Worm (Caenorhabditis elegans) whole organism, L4 larva: ENCODE measurements around the gene rabr-4.

ENCODE experiments used
- F44E2.7 ChIP-seq: fragments of 200-800 bp; sonication (Bioruptor generic); IDR thresholded peaks from 2 replicates; pipeline ENCODE4 v2.1.2; 2022; ENCODE audit warnings: missing genetic modification characterization, missing compliant biosample characterization
- ZK337.2 ChIP-seq: fragments of 200-800 bp; sonication (Bioruptor generic); IDR thresholded peaks from 2 replicates; pipeline ENCODE4 v1.3.6; 2022; ENCODE audit warnings: missing genetic modification reagents, missing genetic modification characterization, missing compliant biosample characterization
- ama-1 ChIP-seq: fragments of 150-350 bp; optimal IDR thresholded peaks from 2 replicates; lab custom pipeline; 2014; ENCODE audit warnings: inconsistent platforms, mixed read lengths
- arid-1 ChIP-seq: fragments of 200-800 bp; sonication (Bioruptor generic); conservative IDR thresholded peaks from 2 replicates; pipeline ENCODE4 v1.3.6; 2022; ENCODE audit warnings: missing genetic modification reagents, missing genetic modification characterization, missing compliant biosample characterization
- attf-4 ChIP-seq: sonication (generic microtip); optimal IDR thresholded peaks from 3 replicates; lab custom pipeline; 2017; ENCODE audit warnings: missing biosample characterization, missing genetic modification characterization
- ceh-20 ChIP-seq: fragments of 200-800 bp; sonication (Bioruptor generic); IDR thresholded peaks from 2 replicates; pipeline ENCODE4 v1.3.6; 2022; ENCODE audit warnings: missing genetic modification reagents, missing genetic modification characterization, missing compliant biosample characterization
- ceh-28 ChIP-seq: fragments of 150-350 bp; optimal IDR thresholded peaks from 2 replicates; lab custom pipeline; 2014; ENCODE audit warnings: missing biosample characterization, missing genetic modification reagents, missing genetic modification characterization
- ceh-32 ChIP-seq: sonication (generic microtip); optimal IDR thresholded peaks from 2 replicates; lab custom pipeline; 2016; ENCODE audit warnings: mild to moderate bottlenecking, missing genetic modification characterization, missing compliant biosample characterization; ENCODE audit not compliant: poor library complexity
- ceh-44 ChIP-seq: fragments of 200-800 bp; sonication (Bioruptor generic); IDR thresholded peaks from 2 replicates; pipeline ENCODE4 v1.3.6; 2022; ENCODE audit warnings: missing genetic modification reagents, missing genetic modification characterization, missing compliant biosample characterization
- ceh-62 ChIP-seq: sonication (generic microtip); optimal IDR thresholded peaks from 2 replicates; lab custom pipeline; 2017; ENCODE audit warnings: missing biosample characterization, missing genetic modification characterization
- cey-2 ChIP-seq: sonication (generic microtip); optimal IDR thresholded peaks from 3 replicates; lab custom pipeline; 2017; ENCODE audit warnings: missing genetic modification characterization, mild to moderate bottlenecking, missing compliant biosample characterization, antibody characterized with exemption, borderline replicate concordance; ENCODE audit not compliant: insufficient read depth
- ctbp-1 ChIP-seq: fragments of 200-800 bp; sonication (Bioruptor generic); IDR thresholded peaks from 2 replicates; pipeline ENCODE4 v1.3.6; 2022; ENCODE audit warnings: missing genetic modification reagents, missing genetic modification characterization, missing compliant biosample characterization
- daf-12 ChIP-seq: fragments of 150-350 bp; optimal IDR thresholded peaks from 2 replicates; lab custom pipeline; 2014; ENCODE audit warnings: missing biosample characterization, missing genetic modification reagents, missing genetic modification characterization
- daf-19 ChIP-seq: fragments of 200-800 bp; sonication (Bioruptor generic); conservative IDR thresholded peaks from 2 replicates; pipeline ENCODE4 v1.3.6; 2022; ENCODE audit warnings: missing genetic modification characterization, missing compliant biosample characterization
- dmd-6 ChIP-seq: fragments of 200-800 bp; sonication (Bioruptor generic); IDR thresholded peaks from 2 replicates; pipeline ENCODE4 v1.3.6; 2022; ENCODE audit warnings: missing genetic modification reagents, missing genetic modification characterization, missing compliant biosample characterization
- duxl-1 ChIP-seq: sonication (generic microtip); optimal IDR thresholded peaks from 2 replicates; lab custom pipeline; 2016; ENCODE audit warnings: mild to moderate bottlenecking, missing genetic modification characterization, moderate library complexity, missing compliant biosample characterization; ENCODE audit not compliant: poor library complexity
- egl-27 ChIP-seq: sonication (generic microtip); optimal IDR thresholded peaks from 3 replicates; lab custom pipeline; 2017; ENCODE audit warnings: missing biosample characterization, missing genetic modification reagents, missing genetic modification characterization
- egl-43 ChIP-seq: fragments of 200-800 bp; sonication (Bioruptor generic); IDR thresholded peaks from 2 replicates; pipeline ENCODE4 v1.3.6; 2022; ENCODE audit warnings: missing genetic modification reagents, missing genetic modification characterization, missing compliant biosample characterization
- fkh-10 ChIP-seq: fragments of 150-350 bp; optimal IDR thresholded peaks from 2 replicates; lab custom pipeline; 2014; ENCODE audit warnings: missing biosample characterization, missing genetic modification reagents, missing genetic modification characterization
- hlh-11 ChIP-seq: fragments of 200-800 bp; sonication (Bioruptor generic); optimal IDR thresholded peaks from 2 replicates; lab custom pipeline; 2018; ENCODE audit warnings: mild to moderate bottlenecking, missing genetic modification characterization, missing compliant biosample characterization
- hmg-1.1 ChIP-seq: fragments of 200-800 bp; sonication (Bioruptor generic); IDR thresholded peaks from 2 replicates; pipeline ENCODE4 v1.3.6; 2022; ENCODE audit warnings: missing genetic modification reagents, missing genetic modification characterization, missing compliant biosample characterization
- jun-1 ChIP-seq: fragments of 150-350 bp; optimal IDR thresholded peaks from 2 replicates; lab custom pipeline; 2014; ENCODE audit warnings: missing biosample characterization, missing genetic modification reagents, missing genetic modification characterization
- lim-7 ChIP-seq: fragments of 200-800 bp; sonication (Bioruptor generic); IDR thresholded peaks from 2 replicates; pipeline ENCODE4 v1.3.6; 2022; ENCODE audit warnings: missing genetic modification characterization, missing compliant biosample characterization
- lin-1 ChIP-seq: fragments of 200-800 bp; sonication (Bioruptor generic); IDR thresholded peaks from 2 replicates; pipeline ENCODE4 v1.3.6; 2022; ENCODE audit warnings: missing genetic modification reagents, missing genetic modification characterization, missing compliant biosample characterization
- lin-15B ChIP-seq: fragments of 150-350 bp; sonication (generic microtip); optimal IDR thresholded peaks from 3 replicates; lab custom pipeline; 2014; ENCODE audit warnings: missing biosample characterization, missing genetic modification characterization
- lin-29 ChIP-seq: fragments of 200-800 bp; sonication (Bioruptor generic); IDR thresholded peaks from 2 replicates; pipeline ENCODE4 v1.3.6; 2022; ENCODE audit warnings: missing genetic modification reagents, missing genetic modification characterization, missing compliant biosample characterization
- madf-5 ChIP-seq, 2 experiments: fragments of 200-800 bp; sonication (Bioruptor generic); IDR thresholded peaks; 2 replicates each; pipeline ENCODE4 v1.3.6; 2022; ENCODE audit warnings: missing compliant biosample characterization in 2 of 2, missing genetic modification characterization in 2 of 2
- madf-9 ChIP-seq: fragments of 200-800 bp; sonication (Bioruptor generic); conservative IDR thresholded peaks from 2 replicates; pipeline ENCODE4 v1.3.6; 2022; ENCODE audit warnings: missing genetic modification reagents, missing genetic modification characterization, missing compliant biosample characterization
- mdl-1 ChIP-seq, 2 experiments: fragments of 150-350 bp in 1 of 2; sonication (generic microtip) in 1 of 2; optimal IDR thresholded peaks; 2 replicates each; lab custom pipeline; 2014 to 2017; ENCODE audit warnings: missing biosample characterization in 2 of 2, missing genetic modification characterization in 2 of 2
- nhr-10 ChIP-seq: fragments of 150-350 bp; optimal IDR thresholded peaks from 2 replicates; lab custom pipeline; 2014; ENCODE audit warnings: missing biosample characterization, missing genetic modification characterization
- nhr-11 ChIP-seq: fragments of 150-350 bp; optimal IDR thresholded peaks from 2 replicates; lab custom pipeline; 2014; ENCODE audit warnings: missing biosample characterization, missing genetic modification characterization
- nhr-111 ChIP-seq: fragments of 200-800 bp; sonication (Bioruptor generic); optimal IDR thresholded peaks from 2 replicates; lab custom pipeline; 2018; ENCODE audit warnings: mild to moderate bottlenecking, missing genetic modification characterization, missing compliant biosample characterization
- nhr-25 ChIP-seq: sonication (generic microtip); optimal IDR thresholded peaks from 2 replicates; lab custom pipeline; 2017; ENCODE audit warnings: missing genetic modification characterization, mild to moderate bottlenecking, missing compliant biosample characterization, antibody characterized with exemption, moderate library complexity, borderline replicate concordance; ENCODE audit not compliant: insufficient read depth
- nhr-28 ChIP-seq: fragments of 150-350 bp; optimal IDR thresholded peaks from 2 replicates; lab custom pipeline; 2014; ENCODE audit warnings: missing biosample characterization, missing genetic modification characterization
- nhr-77 ChIP-seq: fragments of 150-350 bp; optimal IDR thresholded peaks from 2 replicates; lab custom pipeline; 2014; ENCODE audit warnings: missing biosample characterization, missing genetic modification characterization
- pha-4 ChIP-seq, 2 experiments: fragments of 150-350 bp in 1 of 2; fragments of 200-800 bp in 1 of 2; sonication (Bioruptor generic) in 1 of 2; IDR thresholded peaks in 1 of 2; optimal IDR thresholded peaks in 1 of 2; 2 replicates each; pipeline versions ENCODE4 v1.3.6 to Lab custom; 2014 to 2022; ENCODE audit warnings: missing genetic modification characterization in 2 of 2, missing genetic modification reagents in 2 of 2, missing biosample characterization in 1 of 2, missing compliant biosample characterization in 1 of 2
- pqm-1 ChIP-seq: sonication (generic microtip); optimal IDR thresholded peaks from 2 replicates; lab custom pipeline; 2017; ENCODE audit warnings: missing biosample characterization, missing genetic modification characterization
- rbr-2 ChIP-seq: sonication (generic microtip); optimal IDR thresholded peaks from 2 replicates; lab custom pipeline; 2016; ENCODE audit warnings: missing genotype, missing genetic modification characterization, missing compliant biosample characterization
- saeg-2 ChIP-seq: fragments of 200-800 bp; sonication (Bioruptor generic); IDR thresholded peaks from 2 replicates; pipeline ENCODE4 v1.3.6; 2022; ENCODE audit warnings: missing genetic modification reagents, missing genetic modification characterization, missing compliant biosample characterization
- sdz-12 ChIP-seq: fragments of 200-800 bp; sonication (Bioruptor generic); optimal IDR thresholded peaks from 2 replicates; lab custom pipeline; 2018; ENCODE audit warnings: mild to moderate bottlenecking, missing genetic modification characterization, missing compliant biosample characterization
- set-16 ChIP-seq: fragments of 200-800 bp; sonication (Bioruptor generic); IDR thresholded peaks from 2 replicates; pipeline ENCODE4 v1.3.6; 2022; ENCODE audit warnings: missing genetic modification reagents, missing genetic modification characterization, missing compliant biosample characterization
- spr-1 ChIP-seq: sonication (generic microtip); optimal IDR thresholded peaks from 2 replicates; lab custom pipeline; 2016; ENCODE audit warnings: mild to moderate bottlenecking, missing genetic modification characterization, missing compliant biosample characterization
- unc-39 ChIP-seq: sonication (generic microtip); optimal IDR thresholded peaks from 2 replicates; lab custom pipeline; 2017; ENCODE audit warnings: missing biosample characterization, missing genetic modification characterization
- unc-62 ChIP-seq, 3 experiments: fragments of 150-350 bp in 1 of 3; sonication (generic microtip); optimal IDR thresholded peaks in 2 of 3; peaks in 1 of 3; 1 replicate in 1 of 3; 2 replicates in 2 of 3; lab custom pipeline; 2014 to 2017; ENCODE audit warnings: missing biosample characterization in 3 of 3, missing genetic modification characterization in 3 of 3, missing genetic modification reagents in 3 of 3, missing genotype in 1 of 3
- vab-7 ChIP-seq: fragments of 200-800 bp; sonication (Bioruptor generic); IDR thresholded peaks from 2 replicates; pipeline ENCODE4 v1.3.6; 2022; ENCODE audit warnings: missing genetic modification reagents, missing genetic modification characterization, missing compliant biosample characterization
- zag-1 ChIP-seq: fragments of 150-350 bp; optimal IDR thresholded peaks from 2 replicates; lab custom pipeline; 2014; ENCODE audit warnings: missing biosample characterization, missing genetic modification characterization
- zip-2 ChIP-seq: fragments of 150-350 bp; optimal IDR thresholded peaks from 2 replicates; lab custom pipeline; 2014; ENCODE audit warnings: missing biosample characterization, missing genetic modification characterization
- ztf-7 ChIP-seq: fragments of 150-350 bp; optimal IDR thresholded peaks from 2 replicates; lab custom pipeline; 2014; ENCODE audit warnings: missing biosample characterization, missing genetic modification characterization

The rabr-4 gene

ce11 chrV:16158391-16158790, 36.3 kb upstream of the rabr-4 start, which contains the start of gene str-99:
Gene str-99 (minus strand): TSS chrV:16158491.
- TF ChIP-seq nhr-11 (no peak), unc-62 (GFP tag; optimal IDR thresholded peaks at IDR 0.05 in 1 of 2; lab: Kevin White, UChicago) (peak in 1 of 2 experiments; percentile 39), unc-62 (tag; optimal IDR thresholded peaks at IDR 0.05; lab: Kevin White, UChicago) (no peak), madf-9 (no peak), zag-1 (tag; lab: Kevin White, UChicago) (no peak), ceh-32 (tag; lab: Kevin White, UChicago) (no peak), lin-15B (tag; lab: Kevin White, UChicago) (no peak), rbr-2 (no peak)

ce11 chrV:16159594-16159993, 35.1 kb upstream of the rabr-4 start, which contains the start of gene F10A3.17:
Gene F10A3.17 (minus strand): TSS chrV:16159694.
- no peak for TF ChIP-seq jun-1 (tag; lab: Kevin White, UChicago)
- TF ChIP-seq vab-7 (GFP tag; lab: Robert Waterston, UW), result no peak
- no peak for TF ChIP-seq daf-12 (tag; lab: Kevin White, UChicago)
- no peak for TF ChIP-seq hlh-11 (tag; lab: Kevin White, UChicago)
- TF ChIP-seq set-16 (GFP tag; lab: Robert Waterston, UW), result no peak
- no peak for TF ChIP-seq rbr-2
- no peak for TF ChIP-seq egl-43 (GFP tag; lab: Robert Waterston, UW)
- TF ChIP-seq ceh-44 (GFP tag; lab: Robert Waterston, UW), result no peak
- no peak for TF ChIP-seq nhr-11
- no peak for TF ChIP-seq nhr-10 (tag; lab: Kevin White, UChicago)
- no peak for TF ChIP-seq unc-62 (GFP tag; optimal IDR thresholded peaks at IDR 0.05 in 1 of 2; lab: Kevin White, UChicago)
- TF ChIP-seq unc-62 (tag; optimal IDR thresholded peaks at IDR 0.05; lab: Kevin White, UChicago), result no peak
- TF ChIP-seq lim-7 (GFP tag; lab: Robert Waterston, UW), result no peak
- no peak for TF ChIP-seq nhr-25 (tag; lab: Kevin White, UChicago)
- TF ChIP-seq pha-4 (GFP tag; IDR thresholded peaks at IDR 0.05; lab: Robert Waterston, UW), result no peak
- no peak for TF ChIP-seq pha-4 (tag; optimal IDR thresholded peaks at IDR 0.05; lab: Kevin White, UChicago)
- TF ChIP-seq duxl-1, result no peak
- no peak for TF ChIP-seq sdz-12
- TF ChIP-seq madf-5 (GFP tag; IDR thresholded peaks at IDR 0.05; lab: Robert Waterston, UW), result no peak
- TF ChIP-seq lin-29 (GFP tag; lab: Robert Waterston, UW), result no peak
- no peak for TF ChIP-seq egl-27 (tag; lab: Kevin White, UChicago)

- TF ChIP-seq lin-1, result no peak
- TF ChIP-seq saeg-2 (GFP tag; lab: Robert Waterston, UW), result no peak
- TF ChIP-seq ztf-7, result peak; percentile 30
- TF ChIP-seq ceh-20 (GFP tag; lab: Robert Waterston, UW), result no peak
- no peak for TF ChIP-seq ceh-32 (tag; lab: Kevin White, UChicago)
- TF ChIP-seq ZK337.2 (GFP tag; lab: Robert Waterston, UW), result no peak
- no peak for TF ChIP-seq unc-39 (tag; lab: Kevin White, UChicago)
- TF ChIP-seq daf-19 (GFP tag; lab: Robert Waterston, UW), result no peak
- TF ChIP-seq dmd-6, result no peak
- no peak for TF ChIP-seq fkh-10 (GFP tag; lab: Kevin White, UChicago)
- TF ChIP-seq nhr-111, result no peak
- TF ChIP-seq hmg-1.1 (GFP tag; lab: Robert Waterston, UW), result no peak
- peak; percentile 22 for TF ChIP-seq pqm-1
- TF ChIP-seq cey-2 (tag; lab: Kevin White, UChicago), result no peak
- no peak for TF ChIP-seq ceh-62 (tag; lab: Kevin White, UChicago)
- no peak for TF ChIP-seq ceh-28 (tag; lab: Kevin White, UChicago)
- TF ChIP-seq F44E2.7 (GFP tag; lab: Robert Waterston, UW), result no peak
- no peak for TF ChIP-seq ctbp-1 (GFP tag; lab: Robert Waterston, UW)
- TF ChIP-seq mdl-1 (tag; optimal IDR thresholded peaks at IDR 0.05; lab: Kevin White, UChicago), result no peak
- peak; percentile 47 for TF ChIP-seq nhr-77
- peak; percentile 37 for TF ChIP-seq nhr-28 (tag; lab: Kevin White, UChicago)
- TF ChIP-seq zip-2 (tag; lab: Kevin White, UChicago), result peak; percentile 90
- no peak for TF ChIP-seq ama-1 (lab: Kevin White, UChicago)
- TF ChIP-seq spr-1 (tag; lab: Kevin White, UChicago), result no peak
- no peak for TF ChIP-seq attf-4 (tag; lab: Kevin White, UChicago)
- no peak for TF ChIP-seq arid-1 (GFP tag; lab: Robert Waterston, UW)
Observed at ce11 chrV:16160087-16160486, 34.7 kb upstream of the rabr-4 start.
